Worm (Caenorhabditis elegans) whole organism, L3 larva: Measurements from ENCODE around the gene sec-31.
A peak's percentile ranks its signal among the peaks of the same experiment; 100 is the strongest.

Experiments
- R02D3.7 ChIP-seq: fragments of 150-350 bp; optimal IDR thresholded peaks from 2 replicates; lab custom pipeline; 2014; ENCODE audit warnings: missing biosample characterization, missing genetic modification characterization
- ZK546.5 ChIP-seq: sonication (generic microtip); optimal IDR thresholded peaks from 2 replicates; lab custom pipeline; 2017; ENCODE audit warnings: missing biosample characterization, missing genetic modification characterization
- ama-1 ChIP-seq: fragments of 150-350 bp; optimal IDR thresholded peaks from 2 replicates; lab custom pipeline; 2018
- ceh-82 ChIP-seq: fragments of 150-350 bp; optimal IDR thresholded peaks from 2 replicates; lab custom pipeline; 2014; ENCODE audit warnings: missing biosample characterization, missing genetic modification characterization
- egl-27 ChIP-seq: sonication (generic microtip); optimal IDR thresholded peaks from 4 replicates; lab custom pipeline; 2017; ENCODE audit warnings: missing biosample characterization, missing genetic modification reagents, missing genetic modification characterization
- egl-5 ChIP-seq: fragments of 150-350 bp; optimal IDR thresholded peaks from 2 replicates; lab custom pipeline; 2017; ENCODE audit warnings: missing biosample characterization, missing genetic modification reagents, missing genetic modification characterization, inconsistent platforms
- elt-1 ChIP-seq: fragments of 150-350 bp; optimal IDR thresholded peaks from 2 replicates; lab custom pipeline; 2014; ENCODE audit warnings: missing biosample characterization, missing genetic modification characterization
- elt-2 ChIP-seq: sonication (generic microtip); optimal IDR thresholded peaks from 2 replicates; lab custom pipeline; 2016; ENCODE audit warnings: missing genetic modification reagents, mild to moderate bottlenecking, missing genetic modification characterization, missing compliant biosample characterization
- eor-1 ChIP-seq, 2 experiments: fragments of 150-350 bp; optimal IDR thresholded peaks; 2 replicates each; lab custom pipeline; 2014 to 2018; ENCODE audit warnings: missing biosample characterization in 2 of 2, missing genetic modification characterization in 2 of 2
- fkh-10 ChIP-seq: sonication (generic microtip); optimal IDR thresholded peaks from 2 replicates; lab custom pipeline; 2017; ENCODE audit warnings: missing biosample characterization, missing genetic modification reagents, missing genetic modification characterization
- fkh-2 ChIP-seq: fragments of 150-350 bp; optimal IDR thresholded peaks from 2 replicates; lab custom pipeline; 2014; ENCODE audit warnings: missing biosample characterization, missing genetic modification reagents, missing genetic modification characterization
- fos-1 ChIP-seq: fragments of 150-350 bp; optimal IDR thresholded peaks from 2 replicates; lab custom pipeline; 2014; ENCODE audit warnings: missing biosample characterization, missing genetic modification characterization
- hmg-11 ChIP-seq: sonication (generic microtip); optimal IDR thresholded peaks from 2 replicates; lab custom pipeline; 2016; ENCODE audit warnings: missing genetic modification characterization, missing compliant biosample characterization
- jun-1 ChIP-seq: fragments of 150-350 bp; optimal IDR thresholded peaks from 2 replicates; lab custom pipeline; 2014; ENCODE audit warnings: missing biosample characterization, missing genetic modification reagents, missing genetic modification characterization
- lin-15B ChIP-seq: fragments of 150-350 bp; optimal IDR thresholded peaks from 2 replicates; lab custom pipeline; 2014; ENCODE audit warnings: missing biosample characterization, missing genetic modification characterization
- lin-39 ChIP-seq: fragments of 150-350 bp; optimal IDR thresholded peaks from 2 replicates; lab custom pipeline; 2018; ENCODE audit warnings: missing biosample characterization, missing genetic modification reagents, missing genetic modification characterization
- lsy-12 ChIP-seq: sonication (generic microtip); optimal IDR thresholded peaks from 2 replicates; lab custom pipeline; 2016; ENCODE audit warnings: mild to moderate bottlenecking, missing genetic modification characterization, missing compliant biosample characterization
- nfya-1 ChIP-seq: sonication (generic microtip); optimal IDR thresholded peaks from 2 replicates; lab custom pipeline; 2017; ENCODE audit warnings: missing genetic modification characterization, mild to moderate bottlenecking, missing compliant biosample characterization, antibody characterized with exemption, moderate library complexity; ENCODE audit not compliant: insufficient read depth
- nhr-11 ChIP-seq: fragments of 150-350 bp; optimal IDR thresholded peaks from 2 replicates; lab custom pipeline; 2014; ENCODE audit warnings: missing biosample characterization, missing genetic modification characterization
- nhr-23 ChIP-seq: fragments of 150-350 bp; optimal IDR thresholded peaks from 2 replicates; lab custom pipeline; 2014; ENCODE audit warnings: missing biosample characterization, missing genetic modification reagents, missing genetic modification characterization
- nhr-237 ChIP-seq: fragments of 150-350 bp; optimal IDR thresholded peaks from 2 replicates; lab custom pipeline; 2014; ENCODE audit warnings: missing biosample characterization, missing genetic modification characterization
- nhr-25 ChIP-seq: sonication (generic microtip); optimal IDR thresholded peaks from 2 replicates; lab custom pipeline; 2017; ENCODE audit warnings: missing biosample characterization, missing genetic modification characterization
- nhr-43 ChIP-seq: sonication (generic microtip); optimal IDR thresholded peaks from 2 replicates; lab custom pipeline; 2016; ENCODE audit warnings: mild to moderate bottlenecking, missing genetic modification characterization, missing compliant biosample characterization; ENCODE audit not compliant: poor library complexity, severe bottlenecking
- nhr-67 ChIP-seq: fragments of 150-350 bp; optimal IDR thresholded peaks from 2 replicates; lab custom pipeline; 2014; ENCODE audit warnings: missing biosample characterization, missing genetic modification characterization
- nhr-77 ChIP-seq: fragments of 150-350 bp; optimal IDR thresholded peaks from 2 replicates; lab custom pipeline; 2014; ENCODE audit warnings: missing biosample characterization, missing genetic modification characterization
- pha-4 ChIP-seq: fragments of 150-350 bp; optimal IDR thresholded peaks from 2 replicates; lab custom pipeline; 2014; ENCODE audit warnings: missing biosample characterization, missing genetic modification reagents, missing genetic modification characterization
- pqm-1 ChIP-seq: fragments of 150-350 bp; optimal IDR thresholded peaks from 2 replicates; lab custom pipeline; 2017; ENCODE audit warnings: missing biosample characterization, missing genetic modification characterization, inconsistent platforms
- sea-2 ChIP-seq: fragments of 150-350 bp; sonication (generic microtip); optimal IDR thresholded peaks from 4 replicates; lab custom pipeline; 2014; ENCODE audit warnings: missing biosample characterization, missing genetic modification reagents, missing genetic modification characterization
- skn-1 ChIP-seq: fragments of 150-350 bp; optimal IDR thresholded peaks from 2 replicates; lab custom pipeline; 2014; ENCODE audit warnings: missing biosample characterization, missing genetic modification characterization
- snpc-4 ChIP-seq: fragments of 150-350 bp; optimal IDR thresholded peaks from 2 replicates; lab custom pipeline; 2014; ENCODE audit warnings: missing biosample characterization, missing genetic modification characterization
- tbx-2 ChIP-seq: sonication (generic microtip); optimal IDR thresholded peaks from 2 replicates; lab custom pipeline; 2016; ENCODE audit warnings: mild to moderate bottlenecking, missing genetic modification characterization, missing compliant biosample characterization
- unc-39 ChIP-seq: sonication (generic microtip); optimal IDR thresholded peaks from 4 replicates; lab custom pipeline; 2017; ENCODE audit warnings: missing biosample characterization, missing genetic modification characterization
- unc-62 ChIP-seq: fragments of 150-350 bp; sonication (generic microtip); optimal IDR thresholded peaks from 4 replicates; lab custom pipeline; 2014; ENCODE audit warnings: missing biosample characterization, missing genetic modification reagents, missing genetic modification characterization
- ztf-4 ChIP-seq: fragments of 150-350 bp; optimal IDR thresholded peaks from 2 replicates; lab custom pipeline; 2014; ENCODE audit warnings: missing biosample characterization, missing genetic modification characterization

sec-31 gene

DNA sequence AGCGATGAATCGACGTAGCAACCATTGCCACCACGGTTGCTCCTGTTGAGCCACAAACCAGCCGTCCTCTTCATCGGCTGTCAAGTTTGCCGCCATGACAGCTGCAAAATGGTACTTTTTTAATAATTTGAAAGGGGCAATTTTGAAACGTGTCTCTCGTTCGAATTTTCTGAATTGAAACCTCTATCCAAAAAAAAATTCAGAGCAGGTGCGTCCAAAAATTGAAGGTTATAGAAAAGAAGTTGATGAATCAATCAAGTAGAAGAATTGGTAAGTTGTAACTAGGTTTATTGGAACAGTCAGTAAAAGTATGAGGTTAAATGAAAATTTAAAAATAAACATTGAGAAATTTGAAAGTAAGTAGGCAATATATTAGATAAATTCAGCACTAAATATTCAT lies 10.2 kb downstream of the sec-31 start, which contains the start of gene T01G1.4:
Gene T01G1.4 (minus strand): TSS at position 101 of the 400 bp plus-strand sequence.
- TF ChIP-seq elt-2 = no peak
- TF ChIP-seq nhr-237 (tag; lab: Kevin White, UChicago) = no peak
- TF ChIP-seq tbx-2 = no peak
- TF ChIP-seq lsy-12 = no peak
- no peak for TF ChIP-seq pqm-1 (tag; lab: Kevin White, UChicago)
- TF ChIP-seq nhr-43 (tag; lab: Kevin White, UChicago) = no peak
- TF ChIP-seq, all 47 proteins: peak for 0

DNA sequence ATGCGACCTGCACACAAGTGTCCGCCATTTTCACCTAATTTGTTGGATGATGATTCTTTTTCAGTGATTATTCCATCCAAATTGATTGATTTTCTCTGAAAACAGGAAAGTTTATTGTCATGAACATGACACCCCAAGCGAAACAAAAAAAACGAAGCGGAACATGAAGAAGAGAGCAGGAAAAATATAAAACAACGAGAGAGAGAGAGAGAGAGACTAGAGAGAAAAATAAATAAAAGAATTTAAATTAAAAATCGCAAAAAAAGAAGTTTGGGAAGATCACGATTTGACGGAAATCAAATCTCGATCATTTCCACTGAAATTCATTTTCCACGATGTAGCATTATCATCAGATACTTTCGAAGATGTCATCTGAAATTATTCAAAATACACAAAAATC lies 11.8 kb downstream of the sec-31 start, which contains the start of gene klp-12:
Gene klp-12 (minus strand): TSS at position 101 of the 400 bp plus-strand sequence.
- TF ChIP-seq jun-1 = no peak
- TF ChIP-seq nhr-77 (tag; lab: Kevin White, UChicago) = no peak
- TF ChIP-seq pqm-1 (tag; lab: Kevin White, UChicago) = no peak
- no peak for TF ChIP-seq R02D3.7 (tag; lab: Kevin White, UChicago)
- TF ChIP-seq fkh-2 = no peak
- no peak for TF ChIP-seq nhr-67 (tag; lab: Kevin White, UChicago)
- no peak for TF ChIP-seq ceh-82 (tag; lab: Kevin White, UChicago)
- TF ChIP-seq ama-1 (lab: Kevin White, UChicago) = no peak
- no peak for TF ChIP-seq fos-1 (tag; lab: Kevin White, UChicago)
- no peak for TF ChIP-seq unc-62 (GFP tag; lab: Kevin White, UChicago)
- no peak for TF ChIP-seq skn-1 (tag; lab: Kevin White, UChicago)
- TF ChIP-seq fkh-10 (GFP tag; lab: Kevin White, UChicago) = no peak
- no peak for TF ChIP-seq pha-4 (tag; lab: Kevin White, UChicago)
- TF ChIP-seq nfya-1 = no peak
- no peak for TF ChIP-seq eor-1 (tag; optimal IDR thresholded peaks at IDR 0.05; lab: Kevin White, UChicago)

DNA sequence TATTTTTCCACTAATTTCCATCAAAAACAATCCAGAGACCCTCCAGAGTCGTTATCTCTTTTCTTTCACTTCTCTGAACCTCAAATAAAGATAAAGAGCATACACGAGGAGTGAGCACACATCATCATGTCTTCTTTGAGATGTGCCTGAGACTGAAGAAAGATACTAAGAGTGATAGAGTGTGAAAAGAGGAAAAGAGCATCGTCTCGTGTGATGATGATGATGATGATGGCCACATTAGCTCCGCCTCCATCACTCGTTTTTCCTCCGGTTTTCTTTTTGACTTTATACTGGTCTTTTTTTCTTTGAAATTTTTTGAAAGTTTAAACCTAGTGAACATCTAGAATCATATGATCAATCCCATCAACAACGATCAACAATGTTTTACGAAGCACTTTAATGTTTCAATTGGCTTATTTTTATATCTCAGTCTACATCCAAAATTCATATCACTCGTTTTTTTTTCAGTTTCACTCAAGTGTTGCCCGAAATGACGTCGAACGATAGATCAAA lies 17.6 kb downstream of the sec-31 start, which contains the start of gene T01G1.2:
Gene T01G1.2 (plus strand): TSS at position 463 of the 513 bp plus-strand sequence.
- TF ChIP-seq nfya-1 (peak; percentile 59), skn-1 (tag; lab: Kevin White, UChicago) (peak; percentile 29), egl-5 (peak; percentile 62), unc-39 (tag; lab: Kevin White, UChicago) (no peak), elt-1 (tag; lab: Kevin White, UChicago) (peak; percentile 56), lin-39 (peak; percentile 87), sea-2 (no peak), hmg-11 (peak; percentile 15), egl-27 (tag; lab: Kevin White, UChicago) (no peak), nhr-23 (tag; lab: Kevin White, UChicago) (no peak), ZK546.5 (no peak)

ce11 chrIV:11352768-11353167 lies 18.8 kb downstream of the sec-31 start:
- TF ChIP-seq ztf-4 (tag; lab: Kevin White, UChicago) (no peak), hmg-11 (no peak), fkh-2 (no peak), nhr-11 (peak; percentile 8), pqm-1 (tag; lab: Kevin White, UChicago) (no peak), nhr-67 (tag; lab: Kevin White, UChicago) (no peak), unc-62 (GFP tag; lab: Kevin White, UChicago) (no peak)

ce11 chrIV:11351563-11351962 lies 20.0 kb downstream of the sec-31 start:
- no peak for TF ChIP-seq lin-15B
- TF ChIP-seq ama-1 (lab: Kevin White, UChicago) = no peak
- no peak for TF ChIP-seq ceh-82 (tag; lab: Kevin White, UChicago)
- no peak for TF ChIP-seq nhr-25
- TF ChIP-seq pha-4 (tag; lab: Kevin White, UChicago) = no peak
- TF ChIP-seq hmg-11 = no peak
- TF ChIP-seq nhr-77 (tag; lab: Kevin White, UChicago) = no peak
- no peak for TF ChIP-seq skn-1 (tag; lab: Kevin White, UChicago)
- TF ChIP-seq R02D3.7 (tag; lab: Kevin White, UChicago) = no peak
- TF ChIP-seq elt-2 = no peak
- no peak for TF ChIP-seq nhr-11
- TF ChIP-seq elt-1 (tag; lab: Kevin White, UChicago) = no peak
- no peak for TF ChIP-seq pqm-1 (tag; lab: Kevin White, UChicago)
- no peak for TF ChIP-seq snpc-4
